Fruit fly (Drosophila melanogaster) whole organism, embryonic: Measurements from ENCODE around the gene orion.

Experiments used
- Antp ChIP-seq: fragments of 200-800 bp; sonication (Bioruptor generic); optimal IDR thresholded peaks from 3 replicates; lab custom pipeline; 2016; ENCODE audit warnings: missing biosample characterization, missing genetic modification characterization
- Bdp1 ChIP-seq: fragments of 200-800 bp; sonication (Bioruptor generic); optimal IDR thresholded peaks from 3 replicates; lab custom pipeline; 2016; ENCODE audit warnings: missing biosample characterization, missing genetic modification characterization
- CG11093 ChIP-seq: fragments of 200-800 bp; sonication (Bioruptor generic); IDR thresholded peaks from 3 replicates; pipeline ENCODE4 v1.3.6; 2022; ENCODE audit warnings: missing biosample characterization, missing genetic modification characterization
- CG11723 ChIP-seq: fragments of 200-800 bp; sonication (Bioruptor generic); optimal IDR thresholded peaks from 2 replicates; lab custom pipeline; 2017; ENCODE audit warnings: missing biosample characterization, mild to moderate bottlenecking, missing genetic modification characterization
- CG15269 ChIP-seq: fragments of 200-800 bp; sonication (Bioruptor generic); optimal IDR thresholded peaks from 2 replicates; lab custom pipeline; 2018; ENCODE audit warnings: missing biosample characterization, mild to moderate bottlenecking, missing genetic modification characterization, moderate library complexity
- CG16779 ChIP-seq: fragments of 200-800 bp; sonication (Bioruptor generic); IDR thresholded peaks from 2 replicates; pipeline ENCODE4 v1.3.6; 2022; ENCODE audit warnings: missing biosample characterization, missing genetic modification characterization
- CG17912 ChIP-seq: fragments of 200-800 bp; sonication (Bioruptor generic); optimal IDR thresholded peaks from 2 replicates; lab custom pipeline; 2018; ENCODE audit warnings: missing biosample characterization, mild to moderate bottlenecking, missing genetic modification characterization
- CG2678 ChIP-seq: fragments of 200-800 bp; sonication (Bioruptor generic); optimal IDR thresholded peaks from 3 replicates; lab custom pipeline; 2019; ENCODE audit warnings: missing biosample characterization, mild to moderate bottlenecking, missing genetic modification characterization, moderate library complexity
- CG33557 ChIP-seq: fragments of 200-800 bp; sonication (Bioruptor generic); optimal IDR thresholded peaks from 2 replicates; lab custom pipeline; 2019; ENCODE audit warnings: missing biosample characterization, mild to moderate bottlenecking, missing genetic modification characterization, moderate library complexity
- CG34376 ChIP-seq: fragments of 200-800 bp; sonication (Bioruptor generic); optimal IDR thresholded peaks from 2 replicates; lab custom pipeline; 2018; ENCODE audit warnings: missing biosample characterization, mild to moderate bottlenecking, missing genetic modification characterization
- CG4707 ChIP-seq: fragments of 200-800 bp; sonication (Bioruptor generic); optimal IDR thresholded peaks from 2 replicates; lab custom pipeline; 2018; ENCODE audit warnings: missing biosample characterization, mild to moderate bottlenecking, missing genetic modification characterization, moderate library complexity
- CG7271 ChIP-seq: fragments of 200-800 bp; sonication (Bioruptor generic); optimal IDR thresholded peaks from 2 replicates; lab custom pipeline; 2018; ENCODE audit warnings: missing biosample characterization, mild to moderate bottlenecking, missing genetic modification characterization, moderate library complexity
- CG7745 ChIP-seq: fragments of 200-800 bp; sonication (Bioruptor generic); optimal IDR thresholded peaks from 2 replicates; lab custom pipeline; 2018; ENCODE audit warnings: missing biosample characterization, mild to moderate bottlenecking, missing genetic modification characterization, moderate library complexity
- CG8388 ChIP-seq: fragments of 200-800 bp; sonication (Bioruptor generic); optimal IDR thresholded peaks from 2 replicates; lab custom pipeline; 2019; ENCODE audit warnings: missing biosample characterization, mild to moderate bottlenecking, missing genetic modification characterization, moderate library complexity
- CG9609 ChIP-seq: fragments of 200-800 bp; sonication (Bioruptor generic); optimal IDR thresholded peaks from 3 replicates; lab custom pipeline; 2016; ENCODE audit warnings: missing biosample characterization, missing genetic modification characterization
- CG9727 ChIP-seq: fragments of 200-800 bp; sonication (Bioruptor generic); optimal IDR thresholded peaks from 3 replicates; lab custom pipeline; 2017; ENCODE audit warnings: missing biosample characterization, mild to moderate bottlenecking, missing genetic modification characterization
- CHES-1-like ChIP-seq: fragments of 200-800 bp; sonication (Bioruptor generic); optimal IDR thresholded peaks from 2 replicates; lab custom pipeline; 2016; ENCODE audit warnings: missing biosample characterization, missing genetic modification characterization
- CrebB ChIP-seq: fragments of 200-800 bp; sonication (Bioruptor generic); optimal IDR thresholded peaks from 3 replicates; lab custom pipeline; 2018; ENCODE audit warnings: missing biosample characterization, mild to moderate bottlenecking, missing genetic modification characterization
- Dek ChIP-seq: fragments of 200-800 bp; sonication (Bioruptor generic); optimal IDR thresholded peaks from 3 replicates; lab custom pipeline; 2019; ENCODE audit warnings: missing biosample characterization, mild to moderate bottlenecking, missing genetic modification characterization, moderate library complexity
- Dp ChIP-seq: fragments of 200-800 bp; sonication (Bioruptor generic); optimal IDR thresholded peaks from 2 replicates; lab custom pipeline; 2018; ENCODE audit warnings: missing biosample characterization, mild to moderate bottlenecking, missing genetic modification characterization, moderate library complexity
- Fer2 ChIP-seq: fragments of 200-800 bp; sonication (Bioruptor generic); optimal IDR thresholded peaks from 2 replicates; lab custom pipeline; 2018; ENCODE audit warnings: missing biosample characterization, mild to moderate bottlenecking, missing genetic modification characterization, moderate library complexity
- HHEX ChIP-seq: fragments of 200-800 bp; sonication (Bioruptor generic); optimal IDR thresholded peaks from 3 replicates; lab custom pipeline; 2017; ENCODE audit warnings: missing biosample characterization, mild to moderate bottlenecking, missing genetic modification characterization, missing genetic modification reagents
- Hr39 ChIP-seq: fragments of >200 bp; optimal IDR thresholded peaks from 2 replicates; lab custom pipeline; 2017
- Lpt ChIP-seq: fragments of >200 bp; optimal IDR thresholded peaks from 2 replicates; lab custom pipeline; 2018; ENCODE audit warnings: missing biosample characterization, missing genetic modification characterization
- Mes4 ChIP-seq: fragments of 200-800 bp; sonication (Bioruptor generic); optimal IDR thresholded peaks from 2 replicates; lab custom pipeline; 2016; ENCODE audit warnings: missing biosample characterization, missing genetic modification characterization
- Optix ChIP-seq: fragments of 200-800 bp; sonication (Bioruptor generic); IDR thresholded peaks from 3 replicates; pipeline ENCODE4 v1.3.6; 2022; ENCODE audit warnings: missing biosample characterization, missing genetic modification characterization
- Ptx1 ChIP-seq: fragments of 200-800 bp; sonication (Bioruptor generic); IDR thresholded peaks from 2 replicates; pipeline ENCODE4 v1.3.6; 2022; ENCODE audit warnings: missing biosample characterization, missing genetic modification characterization
- Rfx ChIP-seq: fragments of 200-800 bp; sonication (Bioruptor generic); IDR thresholded peaks from 2 replicates; pipeline ENCODE4 v1.3.6; 2022; ENCODE audit warnings: missing biosample characterization, missing genetic modification characterization
- Scr ChIP-seq: fragments of 200-800 bp; sonication (Bioruptor generic); IDR thresholded peaks from 2 replicates; pipeline ENCODE4 v1.3.6; 2022; ENCODE audit warnings: missing biosample characterization, missing genetic modification characterization; ENCODE audit not compliant: partially characterized antibody
- Sox102F ChIP-seq: fragments of 200-800 bp; sonication (Bioruptor generic); optimal IDR thresholded peaks from 2 replicates; lab custom pipeline; 2018; ENCODE audit warnings: missing biosample characterization, mild to moderate bottlenecking, missing genetic modification characterization, moderate library complexity
- Stat92E ChIP-seq, 3 experiments: fragments of >200 bp in 2 of 3; fragments of 200-800 bp in 1 of 3; sonication (Bioruptor generic) in 1 of 3; optimal IDR thresholded peaks; 2 replicates each; lab custom pipeline; 2017 to 2019; ENCODE audit warnings: missing biosample characterization in 3 of 3, missing genetic modification characterization in 3 of 3, mild to moderate bottlenecking in 1 of 3, moderate library complexity in 1 of 3
- TFAM ChIP-seq: fragments of 200-800 bp; sonication (Bioruptor generic); optimal IDR thresholded peaks from 2 replicates; lab custom pipeline; 2017; ENCODE audit warnings: missing biosample characterization, missing genetic modification characterization, inconsistent platforms
- Tbp ChIP-seq: fragments of >200 bp; optimal IDR thresholded peaks from 2 replicates; lab custom pipeline; 2018; ENCODE audit warnings: missing biosample characterization, missing genetic modification characterization
- ap ChIP-seq: fragments of 200-800 bp; sonication (Bioruptor generic); IDR thresholded peaks from 2 replicates; pipeline ENCODE4 v1.3.6; 2022; ENCODE audit warnings: missing biosample characterization, missing genetic modification characterization
- az2 ChIP-seq: fragments of 200-800 bp; sonication (Bioruptor generic); optimal IDR thresholded peaks from 3 replicates; lab custom pipeline; 2016; ENCODE audit warnings: missing biosample characterization, missing genetic modification characterization
- cas ChIP-seq: fragments of 200-800 bp; sonication (Bioruptor generic); IDR thresholded peaks from 2 replicates; pipeline ENCODE4 v1.3.6; 2022; ENCODE audit warnings: missing biosample characterization, missing genetic modification characterization
- dysf ChIP-seq: fragments of 200-800 bp; sonication (Bioruptor generic); IDR thresholded peaks from 3 replicates; pipeline ENCODE4 v1.3.6; 2022; ENCODE audit warnings: missing biosample characterization, missing genetic modification characterization
- ems ChIP-seq: fragments of 200-800 bp; sonication (Bioruptor generic); optimal IDR thresholded peaks from 3 replicates; lab custom pipeline; 2016; ENCODE audit warnings: missing biosample characterization, missing genetic modification characterization
- eve ChIP-seq, 2 experiments: fragments of >200 bp; optimal IDR thresholded peaks; 2 replicates each; lab custom pipeline; 2017; ENCODE audit warnings: missing biosample characterization in 2 of 2, missing genetic modification characterization in 2 of 2
- ftz-f1 ChIP-seq: fragments of 200-800 bp; sonication (Bioruptor generic); optimal IDR thresholded peaks from 2 replicates; lab custom pipeline; 2016; ENCODE audit warnings: missing biosample characterization, missing genetic modification characterization
- hbn ChIP-seq: fragments of 200-800 bp; sonication (Bioruptor generic); IDR thresholded peaks from 2 replicates; pipeline ENCODE4 v1.3.6; 2022; ENCODE audit warnings: missing biosample characterization, missing genetic modification characterization; ENCODE audit not compliant: partially characterized antibody
- lbe ChIP-seq: fragments of 200-800 bp; sonication (Bioruptor generic); optimal IDR thresholded peaks from 2 replicates; lab custom pipeline; 2016; ENCODE audit warnings: missing biosample characterization, mild to moderate bottlenecking, missing genetic modification characterization
- mirr ChIP-seq: fragments of 200-800 bp; sonication (Bioruptor generic); optimal IDR thresholded peaks from 3 replicates; lab custom pipeline; 2018; ENCODE audit warnings: missing biosample characterization, mild to moderate bottlenecking, missing genetic modification characterization
- rib ChIP-seq: fragments of 200-800 bp; sonication (Bioruptor generic); IDR thresholded peaks from 2 replicates; pipeline ENCODE4 v1.3.6; 2022; ENCODE audit warnings: missing biosample characterization, missing genetic modification characterization
- sc ChIP-seq, 3 experiments: fragments of >200 bp in 2 of 3; fragments of 200-800 bp in 1 of 3; sonication (Bioruptor generic) in 1 of 3; optimal IDR thresholded peaks; 2 replicates in 2 of 3; 3 replicates in 1 of 3; lab custom pipeline; 2017; ENCODE audit warnings: mild to moderate bottlenecking in 1 of 3, missing biosample characterization in 1 of 3, missing genetic modification characterization in 1 of 3, missing genetic modification reagents in 1 of 3
- sens ChIP-seq: fragments of 200-800 bp; sonication (Bioruptor generic); peaks from one replicate; lab custom pipeline; 2016; ENCODE audit warnings: missing biosample characterization, missing genetic modification characterization
- tup ChIP-seq: fragments of 200-800 bp; sonication (Bioruptor generic); optimal IDR thresholded peaks from 2 replicates; lab custom pipeline; 2016; ENCODE audit warnings: missing biosample characterization, mild to moderate bottlenecking, missing genetic modification characterization, moderate library complexity
- z ChIP-seq: fragments of 200-800 bp; sonication (Bioruptor generic); IDR thresholded peaks from 3 replicates; pipeline ENCODE4 v1.3.6; 2022; ENCODE audit warnings: missing biosample characterization, missing genetic modification characterization

orion gene

dm6 chrX:7937588-7938481 is 8.9 kb downstream of the orion start (continued):
- TF ChIP-seq Rfx (GFP tag; lab: Robert Waterston, UW) (peak; percentile 50), eve (GFP tag; optimal IDR thresholded peaks at IDR 0.05; lab: Kevin White, UChicago) (peak in 1 of 2 experiments; percentile 46), Mes4 (GFP tag; lab: Kevin White, UChicago) (peak; percentile 87), CG15269 (tag; lab: Kevin White, UChicago) (peak; percentile 76), CG7271 (tag; lab: Kevin White, UChicago) (no peak), tup (no peak), CG2678 (tag; lab: Kevin White, UChicago) (peak; percentile 87), z (GFP tag; lab: Robert Waterston, UW) (no peak), Dek (tag; lab: Kevin White, UChicago) (peak; percentile 23), CG11093 (GFP tag; lab: Robert Waterston, UW) (peak; percentile 84), CG16779 (GFP tag; lab: Robert Waterston, UW) (no peak), mirr (GFP tag; lab: Kevin White, UChicago) (no peak), Stat92E (GFP tag; optimal IDR thresholded peaks at IDR 0.05; lab: Kevin White, UChicago) (peak in 1 of 3 experiments; percentile 4), Lpt (GFP tag; lab: Kevin White, UChicago) (no peak), CrebB (tag; lab: Kevin White, UChicago) (peak; percentile 2), ftz-f1 (GFP tag; lab: Kevin White, UChicago) (no peak), CHES-1-like (GFP tag; lab: Kevin White, UChicago) (peak; percentile 77), Hr39 (lab: Kevin White, UChicago) (no peak), Ptx1 (GFP tag; lab: Robert Waterston, UW) (peak; percentile 84), CG8388 (GFP tag; lab: Kevin White, UChicago) (peak; percentile 82), Antp (GFP tag; lab: Kevin White, UChicago) (peak; percentile 79), Sox102F (GFP tag; lab: Kevin White, UChicago) (peak; percentile 87), rib (GFP tag; lab: Robert Waterston, UW) (no peak), CG7745 (tag; lab: Kevin White, UChicago) (no peak), sens (GFP tag; lab: Kevin White, UChicago) (peak; percentile 98), hbn (GFP tag; lab: Robert Waterston, UW) (no peak), CG4707 (GFP tag; lab: Kevin White, UChicago) (peak; percentile 98), CG33557 (GFP tag; lab: Kevin White, UChicago) (peak; percentile 84), CG11723 (peak; percentile 73), cas (GFP tag; lab: Robert Waterston, UW) (no peak), dysf (GFP tag; lab: Robert Waterston, UW) (peak; percentile 75; the same call in 2 of the 3 replicates), CG9727 (GFP tag; lab: Kevin White, UChicago) (peak; percentile 89), ems (peak; percentile 74), Bdp1 (peak; percentile 61), HHEX (GFP tag; lab: Kevin White, UChicago) (peak; percentile 62), lbe (GFP tag; lab: Kevin White, UChicago) (no peak), CG17912 (GFP tag; lab: Kevin White, UChicago) (peak; percentile 48), Tbp (GFP tag; lab: Kevin White, UChicago) (no peak), TFAM (peak; percentile 40), Scr (GFP tag; lab: Robert Waterston, UW) (no peak), sc (optimal IDR thresholded peaks at IDR 0.05; lab: Kevin White, UChicago) (no peak), sc (GFP tag; optimal IDR thresholded peaks at IDR 0.05; lab: Kevin White, UChicago) (peak; percentile 88), CG9609 (peak; percentile 88), Optix (GFP tag; lab: Robert Waterston, UW) (peak; percentile 82), Fer2 (tag; lab: Kevin White, UChicago) (peak; percentile 28), ap (GFP tag; lab: Robert Waterston, UW) (peak; percentile 47; the same call in 1 of the 2 replicates), CG34376 (no peak), az2 (GFP tag; lab: Kevin White, UChicago) (peak; percentile 70), Dp (no peak)
